Worm (Caenorhabditis elegans) whole organism, dauer: ENCODE measurements around the gene srh-300.
"Not testable (repeated sequence)": the region's sequence is repeated elsewhere in the genome, so short reads cannot be mapped to it uniquely, and the experiment has no call there.

Experiments
- unc-62 ChIP-seq: sonication (generic microtip); optimal IDR thresholded peaks from 2 replicates; lab custom pipeline; 2017; ENCODE audit warnings: missing biosample characterization, missing genetic modification reagents, missing genetic modification characterization

The srh-300 gene

DNA sequence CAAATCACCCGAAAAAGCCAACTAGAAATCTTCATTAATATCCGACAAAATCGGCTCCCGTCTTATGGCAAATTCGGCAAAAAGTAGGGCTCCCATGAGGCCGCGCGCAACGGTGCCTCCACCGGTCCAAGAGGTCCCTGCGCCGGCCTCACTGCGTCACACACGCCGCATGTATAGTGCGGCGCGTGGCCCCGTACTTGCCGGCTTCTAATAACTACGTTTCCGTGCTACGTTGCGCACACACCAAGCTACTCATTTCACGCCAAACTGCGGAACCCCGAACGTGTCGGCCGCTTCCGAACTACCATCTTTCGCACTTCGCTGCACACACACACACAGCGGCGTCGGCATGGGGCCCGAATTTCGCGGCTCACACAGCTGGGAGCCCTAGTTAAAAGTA lies 2.2 kb upstream of the srh-300 start:
- TF ChIP-seq unc-62 (GFP tag; lab: Kevin White, UChicago) = no peak

ce11 chrV:17824610-17825009 lies 2.7 kb downstream of the srh-300 start, which contains the start of gene srh-301:
TSS of gene srh-301 (plus strand) at chrV:17824910.
- TF ChIP-seq unc-62 (GFP tag; lab: Kevin White, UChicago) = no peak

ce11 chrV:17828310-17828709 lies 6.4 kb downstream of the srh-300 start, which contains the start of gene srh-304:
TSS of gene srh-304 (plus strand) at chrV:17828610.
- no peak for TF ChIP-seq unc-62 (GFP tag; lab: Kevin White, UChicago)

ce11 chrV:17831350-17831749 lies 9.4 kb downstream of the srh-300 start, which contains the start of gene srh-303:
TSS of gene srh-303 (plus strand) at chrV:17831650.
- TF ChIP-seq unc-62 (GFP tag; lab: Kevin White, UChicago) = no peak

ce11 chrV:17844106-17844505 lies 22.2 kb downstream of the srh-300 start, which contains the start of gene srh-286:
TSS of gene srh-286 (minus strand) at chrV:17844206.
- TF ChIP-seq unc-62 (GFP tag; lab: Kevin White, UChicago) = no peak

- no peak for TF ChIP-seq unc-62 (GFP tag; lab: Kevin White, UChicago)
These were observed 23.6 kb downstream of the srh-300 start for ce11 chrV:17845370-17845967.

DNA sequence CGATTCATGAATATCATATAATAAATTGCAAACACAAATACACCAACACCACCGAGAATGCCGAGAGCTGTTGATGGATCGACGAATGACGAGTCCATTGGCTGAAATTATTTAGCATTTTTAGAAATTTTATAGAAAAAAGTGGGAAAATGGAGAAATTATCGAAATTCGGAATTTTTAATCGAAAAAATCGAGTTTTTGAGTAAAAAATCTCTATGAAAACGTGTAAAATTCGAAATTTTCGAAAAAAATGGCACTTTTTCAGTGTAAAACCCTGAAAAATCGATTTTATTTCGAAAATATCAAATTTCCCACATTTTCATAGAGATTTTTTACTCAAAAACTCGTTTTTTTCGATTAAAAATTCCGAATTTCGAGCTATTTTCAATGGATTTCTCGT lies 34.0 kb downstream of the srh-300 start, which contains the start of gene tcc-1:
TSS of gene tcc-1 (minus strand) at position 101 of the 400 bp plus-strand sequence.
- TF ChIP-seq unc-62 (GFP tag; lab: Kevin White, UChicago) = no peak

- no peak for TF ChIP-seq unc-62 (GFP tag; lab: Kevin White, UChicago)
These were observed 36.0 kb downstream of the srh-300 start for ce11 chrV:17857901-17858300.

DNA sequence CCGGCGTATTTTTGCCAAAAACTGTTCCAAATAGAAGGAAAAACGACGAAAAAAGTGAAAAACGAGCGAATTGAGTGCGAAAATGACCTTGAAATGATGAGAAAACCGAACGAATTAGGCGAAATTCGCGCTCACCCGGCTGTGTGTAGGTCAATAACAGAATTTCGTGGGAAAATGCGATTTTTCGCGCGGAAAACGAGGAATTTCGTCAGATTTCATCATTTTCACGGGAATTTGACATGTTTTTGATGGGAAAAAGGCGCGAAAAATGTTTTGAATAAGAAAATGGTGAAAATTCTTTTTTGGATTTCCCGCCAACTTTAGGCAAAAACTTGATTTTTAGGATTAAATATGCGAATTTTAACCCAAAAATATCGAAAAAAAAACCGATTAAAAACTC lies 37.2 kb downstream of the srh-300 start:
- TF ChIP-seq unc-62 (GFP tag; lab: Kevin White, UChicago) = no peak

ce11 chrV:17859519-17859918 lies 37.6 kb downstream of the srh-300 start:
- TF ChIP-seq unc-62 (GFP tag; lab: Kevin White, UChicago) = no peak

DNA sequence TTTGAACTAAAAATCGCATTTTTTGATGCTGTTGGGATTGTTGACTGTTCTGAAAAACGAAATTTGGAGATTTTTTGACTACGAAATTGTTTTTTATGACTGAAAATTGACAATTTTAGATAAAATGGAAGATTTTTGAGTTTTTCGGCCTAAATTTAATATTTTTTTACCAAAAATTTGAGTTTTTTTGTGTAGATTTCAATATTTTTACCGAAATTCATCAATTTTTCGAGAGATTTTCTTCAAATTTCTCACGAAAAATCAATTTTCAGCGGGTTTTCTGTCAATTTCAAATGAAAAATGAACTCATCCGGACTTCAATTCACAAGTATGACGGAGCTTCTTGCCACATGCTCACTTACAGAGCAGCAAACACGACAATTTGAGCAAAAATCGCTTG lies 43.4 kb downstream of the srh-300 start, which contains the start of gene Y59A8A.8:
TSS of gene Y59A8A.8 (plus strand) at position 301 of the 400 bp plus-strand sequence.
- TF ChIP-seq unc-62 (GFP tag; lab: Kevin White, UChicago) = not testable (repeated sequence)

- no peak for TF ChIP-seq unc-62 (GFP tag; lab: Kevin White, UChicago)
These were observed 48.7 kb downstream of the srh-300 start, which contains the start of gene csn-1 for ce11 chrV:17870569-17870968. TSS of gene csn-1 (minus strand) at chrV:17870651.

ce11 chrV:17871049-17871448 lies 49.1 kb downstream of the srh-300 start, which contains the start of gene phf-14:
TSS of gene phf-14 (plus strand) at chrV:17871393.
- TF ChIP-seq unc-62 (GFP tag; lab: Kevin White, UChicago) = no peak
